Worm (Caenorhabditis elegans): ENCODE measurements around the gene cdk-5.

Gene cdk-5

DNA sequence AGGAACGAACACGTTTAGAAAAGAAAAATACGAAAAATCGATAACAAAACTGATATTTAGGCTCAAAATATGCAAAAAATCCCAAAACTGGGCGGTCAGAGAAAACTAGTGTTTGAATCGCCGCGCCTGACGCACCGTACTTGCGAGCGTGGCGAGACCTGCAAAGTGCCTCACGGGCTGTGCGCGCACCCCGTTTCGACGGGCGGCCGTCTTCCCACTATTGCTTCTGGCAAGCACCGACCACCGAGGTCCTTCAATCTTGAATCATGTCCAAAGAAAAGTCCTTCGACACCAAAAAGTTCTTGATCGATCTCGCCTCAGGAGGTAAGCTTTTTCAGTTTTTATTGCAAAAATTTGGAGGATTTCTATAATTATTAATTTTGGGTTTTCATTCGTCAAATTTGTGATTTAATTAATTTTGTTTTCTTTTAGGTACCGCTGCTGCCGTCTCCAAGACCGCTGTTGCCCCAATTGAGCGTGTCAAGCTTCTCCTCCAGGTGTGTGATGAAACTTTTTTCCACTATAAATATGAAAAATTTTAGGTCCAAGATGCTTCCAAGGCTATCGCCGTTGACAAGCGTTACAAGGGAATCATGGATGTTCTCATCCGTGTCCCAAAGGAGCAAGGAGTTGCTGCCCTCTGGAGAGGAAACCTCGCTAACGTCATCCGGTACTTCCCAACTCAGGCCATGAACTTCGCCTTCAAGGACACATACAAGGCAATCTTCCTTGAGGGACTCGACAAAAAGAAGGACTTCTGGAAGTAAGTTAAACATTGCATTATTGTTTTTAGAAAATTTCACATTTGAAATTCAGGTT is 3.0 kb downstream of the cdk-5 start, which contains the start of gene ant-1.1 (continued):
- TF ChIP-seq skn-1 (tag; optimal IDR thresholded peaks at IDR 0.05) (no peak), saeg-2 (GFP tag; IDR thresholded peaks at IDR 0.05) (peak; percentile 86), lin-13 (GFP tag; optimal IDR thresholded peaks at IDR 0.05) (peak; percentile 91), nhr-28 (tag; optimal IDR thresholded peaks at IDR 0.05) (peak; percentile 52), dmd-8 (GFP tag; IDR thresholded peaks at IDR 0.05) (no peak), dmd-9 (GFP tag; IDR thresholded peaks at IDR 0.05) (no peak), Y5F2A.4 (GFP tag; optimal IDR thresholded peaks at IDR 0.05) (no peak), lin-39 (tag; optimal IDR thresholded peaks at IDR 0.05) (no peak), ctbp-1 (GFP tag; IDR thresholded peaks at IDR 0.05) (peak; percentile 75), attf-4 (tag; optimal IDR thresholded peaks at IDR 0.05) (no peak), Y48G9A.11 (GFP tag; IDR thresholded peaks at IDR 0.05) (peak; percentile 47; the same call in 1 of the 2 replicates), gei-8 (GFP tag; optimal IDR thresholded peaks at IDR 0.05) (peak; percentile 56), daf-12 (tag; optimal IDR thresholded peaks at IDR 0.05) (no peak), lsy-2 (tag; optimal IDR thresholded peaks at IDR 0.05) (peak; percentile 98 to 99), ceh-62 (tag; optimal IDR thresholded peaks at IDR 0.05) (no peak), spr-1 (tag; optimal IDR thresholded peaks at IDR 0.05) (peak; percentile 76), Y105C5A.15 (GFP tag; IDR thresholded peaks at IDR 0.05) (no peak), cey-2 (tag; optimal IDR thresholded peaks at IDR 0.05; ENCODE audit: borderline replicate concordance, insufficient read depth) (no peak), nhr-102 (tag; optimal IDR thresholded peaks at IDR 0.05) (peak; percentile 84), nhr-237 (tag; optimal IDR thresholded peaks at IDR 0.05) (no peak), vab-7 (GFP tag; IDR thresholded peaks at IDR 0.05) (0 out of 2 replicates have a peak, but pooled peaks have one; percentile 59), F37D6.2 (tag; optimal IDR thresholded peaks at IDR 0.05) (peak; percentile 85), arid-1 (GFP tag; conservative IDR thresholded peaks at IDR 0.05) (peak; percentile 90), ZK546.5 (tag; optimal IDR thresholded peaks at IDR 0.05) (peak; percentile 50 to 96)

DNA sequence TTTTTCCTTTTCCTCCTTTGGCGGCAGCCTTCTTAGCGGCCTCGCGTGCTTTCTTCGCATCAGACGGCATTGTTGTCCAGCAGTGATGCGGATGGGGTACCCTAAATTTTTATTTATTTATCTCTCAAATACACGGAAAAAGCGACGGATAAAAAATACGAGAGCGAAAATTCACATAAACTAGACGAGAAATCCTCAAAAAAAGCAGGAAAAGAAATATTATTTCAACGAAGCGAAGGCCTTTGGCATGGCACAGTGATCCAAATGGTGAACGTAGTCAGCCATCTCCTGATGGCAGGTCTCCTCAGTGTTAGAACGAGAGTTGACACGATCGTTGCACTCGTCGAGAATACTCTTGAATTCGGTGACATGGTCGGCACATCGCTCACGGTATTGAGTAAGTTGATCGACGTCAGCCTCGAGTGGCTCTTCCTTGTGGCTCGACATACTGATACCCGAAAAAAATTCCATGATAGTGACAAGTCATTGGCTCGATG is 4.0 kb downstream of the cdk-5 start, which contains the start of the genes abcf-2 and T27E9.2:
Gene abcf-2 (minus strand): TSS at position 101 of the 497 bp plus-strand sequence.
Gene T27E9.2 (minus strand): TSS at position 447 of the 497 bp plus-strand sequence.
- TF ChIP-seq dmd-6 (GFP tag; IDR thresholded peaks at IDR 0.05) (no peak), nhr-76 (tag; optimal IDR thresholded peaks at IDR 0.05) (no peak), zip-11 (GFP tag; IDR thresholded peaks at IDR 0.05) (no peak), nhr-237 (tag; optimal IDR thresholded peaks at IDR 0.05) (no peak), zfp-2 (tag; optimal IDR thresholded peaks at IDR 0.05) (no peak), mes-2 (tag; optimal IDR thresholded peaks at IDR 0.05; ENCODE audit: poor library complexity, severe bottlenecking) (no peak), egl-27 (tag; optimal IDR thresholded peaks at IDR 0.05) (no peak), fos-1 (tag; optimal IDR thresholded peaks at IDR 0.05) (no peak), ZK546.5 (tag; optimal IDR thresholded peaks at IDR 0.05) (no peak), unc-39 (tag; optimal IDR thresholded peaks at IDR 0.05) (no peak), attf-4 (tag; optimal IDR thresholded peaks at IDR 0.05) (no peak), unc-130 (GFP tag; optimal IDR thresholded peaks at IDR 0.05) (no peak), pqm-1 (tag; optimal IDR thresholded peaks at IDR 0.05) (no peak), nhr-77 (tag; optimal IDR thresholded peaks at IDR 0.05) (no peak), lin-29 (GFP tag; IDR thresholded peaks at IDR 0.05) (no peak), ZK337.2 (GFP tag; IDR thresholded peaks at IDR 0.05) (no peak), Y48G9A.11 (GFP tag; IDR thresholded peaks at IDR 0.05) (no peak), fkh-10 (GFP tag; optimal IDR thresholded peaks at IDR 0.05) (no peak)

Measured in whole organism, L4 larva.